Fruit fly (Drosophila melanogaster) whole organism, pupa: ENCODE results near the gene PAPLA1.

Experiments
- CG15710 ChIP-seq: fragments of 200-800 bp; sonication (Bioruptor generic); optimal IDR thresholded peaks from 2 replicates; lab custom pipeline; 2018; ENCODE audit warnings: missing biosample characterization, mild to moderate bottlenecking, missing genetic modification characterization, moderate library complexity
- CG17806 ChIP-seq: fragments of 200-800 bp; sonication (Bioruptor generic); optimal IDR thresholded peaks from 2 replicates; lab custom pipeline; 2018; ENCODE audit warnings: missing biosample characterization, mild to moderate bottlenecking, missing genetic modification characterization, moderate library complexity
- CG32121 ChIP-seq: fragments of 200-800 bp; sonication (Bioruptor generic); IDR thresholded peaks from 2 replicates; pipeline ENCODE4 v1.3.6; 2022; ENCODE audit warnings: missing biosample characterization, missing genetic modification characterization
- CG4496 ChIP-seq: fragments of 200-800 bp; sonication (Bioruptor generic); IDR thresholded peaks from 3 replicates; pipeline ENCODE4 v1.3.6; 2022; ENCODE audit warnings: missing biosample characterization, missing genetic modification characterization

DNA sequence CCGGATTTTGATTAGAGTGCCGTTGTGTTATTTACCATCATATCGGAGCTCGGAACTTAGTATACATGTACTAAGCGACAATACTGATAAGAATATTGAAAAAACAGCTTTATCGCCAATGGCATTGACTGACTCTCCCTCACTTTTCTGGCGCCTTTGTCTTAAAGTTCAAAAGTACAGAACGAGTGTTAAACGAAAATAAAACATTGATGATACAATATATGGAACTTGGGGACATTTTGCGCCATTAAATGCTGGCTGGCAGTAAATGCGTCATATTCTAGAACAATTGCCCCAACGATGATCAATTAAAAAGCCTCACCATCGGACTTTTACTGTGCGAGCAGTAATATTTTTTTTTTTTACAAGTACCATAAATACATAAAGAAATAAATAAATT, 64.3 kb downstream of the PAPLA1 start:
- TF ChIP-seq CG4496 (GFP tag; lab: Robert Waterston, UW) (no peak), CG32121 (GFP tag; lab: Robert Waterston, UW) (no peak), CG15710 (no peak), CG17806 (tag; lab: Kevin White, UChicago) (no peak)
